Worm (Caenorhabditis elegans): ENCODE measurements around the gene F22F1.2.

DNA sequence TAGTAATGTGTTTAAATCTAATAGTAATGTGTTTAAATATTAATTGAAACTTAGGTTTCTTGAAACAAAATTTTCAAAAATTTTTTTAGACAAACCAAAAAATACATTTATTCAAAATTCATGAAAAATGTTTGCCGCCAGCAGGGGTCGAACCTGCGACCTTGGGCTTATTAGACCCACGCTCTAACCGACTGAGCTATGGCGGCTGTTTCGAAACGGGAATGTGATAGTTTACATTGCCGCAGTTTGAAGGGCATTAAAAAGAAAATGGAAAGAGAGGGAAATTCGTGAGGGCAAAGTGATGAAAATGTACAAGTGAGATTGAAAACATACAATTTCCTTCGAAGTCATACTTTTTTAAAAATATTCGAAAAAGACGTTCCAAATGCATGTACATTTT is 6.0 kb upstream of the F22F1.2 start:
- TF ChIP-seq hnd-1 (tag; optimal IDR thresholded peaks at IDR 0.05) (no peak), ama-1 (optimal IDR thresholded peaks at IDR 0.05) (no peak), ets-7 (tag; optimal IDR thresholded peaks at IDR 0.05) (no peak), hmbx-1 (tag; optimal IDR thresholded peaks at IDR 0.05) (no peak), aly-1 (tag; optimal IDR thresholded peaks at IDR 0.05) (no peak), pes-1 (GFP tag; IDR thresholded peaks at IDR 0.05) (0 out of 2 replicates have a peak, but pooled peaks have one; percentile 30), tra-4 (tag; optimal IDR thresholded peaks at IDR 0.05) (no peak), flt-1 (GFP tag; IDR thresholded peaks at IDR 0.05) (0 out of 2 replicates have a peak, but pooled peaks have one; percentile 37), F13C5.2 (tag; optimal IDR thresholded peaks at IDR 0.05) (no peak), ceh-36 (tag; optimal IDR thresholded peaks at IDR 0.05) (no peak), tbx-11 (GFP tag; IDR thresholded peaks at IDR 0.05) (0 out of 2 replicates have a peak, but pooled peaks have one; percentile 27), hmg-4 (GFP tag; optimal IDR thresholded peaks at IDR 0.05) (no peak), ceh-13 (GFP tag; optimal IDR thresholded peaks at IDR 0.05) (no peak)
